Fruit fly (Drosophila melanogaster) whole organism, embryonic: ENCODE data around the gene CG11267.

Experiments used
- Aef1 ChIP-seq: fragments of 200-800 bp; sonication (Bioruptor generic); IDR thresholded peaks from 3 replicates; pipeline ENCODE4 v1.3.6; 2022; ENCODE audit warnings: missing biosample characterization, missing genetic modification characterization
- Atf6 ChIP-seq: fragments of 200-800 bp; sonication (Bioruptor generic); IDR thresholded peaks from 2 replicates; pipeline ENCODE4 v1.3.6; 2022; ENCODE audit warnings: missing biosample characterization, missing genetic modification characterization
- Awh ChIP-seq: fragments of 200-800 bp; sonication (Bioruptor generic); IDR thresholded peaks from 2 replicates; pipeline ENCODE4, ENCODE4 v1.3.6; 2022; ENCODE audit warnings: missing biosample characterization, missing genetic modification characterization
- B-H2 ChIP-seq: fragments of 200-800 bp; sonication (Bioruptor generic); optimal IDR thresholded peaks from 2 replicates; lab custom pipeline; 2018; ENCODE audit warnings: missing biosample characterization, mild to moderate bottlenecking, missing genetic modification characterization
- Bgb ChIP-seq: fragments of 200-800 bp; sonication (Bioruptor generic); IDR thresholded peaks from 2 replicates; pipeline ENCODE4 v1.3.6; 2022; ENCODE audit warnings: missing biosample characterization, missing genetic modification characterization; ENCODE audit not compliant: partially characterized antibody
- CG11247 ChIP-seq: fragments of 200-800 bp; sonication (Bioruptor generic); IDR thresholded peaks from 2 replicates; pipeline ENCODE4 v1.3.6; 2022; ENCODE audit warnings: missing biosample characterization, missing genetic modification characterization
- CG11723 ChIP-seq: fragments of 200-800 bp; sonication (Bioruptor generic); optimal IDR thresholded peaks from 2 replicates; lab custom pipeline; 2017; ENCODE audit warnings: missing biosample characterization, mild to moderate bottlenecking, missing genetic modification characterization
- CG12155 ChIP-seq: fragments of 200-800 bp; sonication (Bioruptor generic); optimal IDR thresholded peaks from 3 replicates; lab custom pipeline; 2016; ENCODE audit warnings: missing biosample characterization, missing genetic modification characterization
- CG13287 ChIP-seq: fragments of 200-800 bp; sonication (Bioruptor generic); IDR thresholded peaks from 2 replicates; pipeline ENCODE4 v1.3.6; 2022; ENCODE audit warnings: missing biosample characterization, missing genetic modification characterization; ENCODE audit not compliant: partially characterized antibody
- CG16813 ChIP-seq: fragments of 200-800 bp; sonication (Bioruptor generic); IDR thresholded peaks from 3 replicates; pipeline ENCODE4 v1.3.6; 2022; ENCODE audit warnings: missing biosample characterization, missing genetic modification characterization; ENCODE audit not compliant: partially characterized antibody
- CG17385 ChIP-seq: fragments of 200-800 bp; sonication (Bioruptor generic); optimal IDR thresholded peaks from 3 replicates; lab custom pipeline; 2018; ENCODE audit warnings: missing biosample characterization, mild to moderate bottlenecking, missing genetic modification characterization
- CG2129 ChIP-seq: fragments of 200-800 bp; sonication (Bioruptor generic); IDR thresholded peaks from 2 replicates; pipeline ENCODE4 v1.3.6; 2022; ENCODE audit warnings: missing biosample characterization, missing genetic modification characterization; ENCODE audit not compliant: partially characterized antibody
- CG2889 ChIP-seq: fragments of 200-800 bp; sonication (Bioruptor generic); IDR thresholded peaks from 3 replicates; pipeline ENCODE4 v1.3.6; 2022; ENCODE audit warnings: missing biosample characterization, missing genetic modification characterization
- CG31388 ChIP-seq: fragments of 200-800 bp; sonication (Bioruptor generic); optimal IDR thresholded peaks from 2 replicates; lab custom pipeline; 2016; ENCODE audit warnings: missing biosample characterization, missing genetic modification characterization
- CG31441 ChIP-seq: fragments of 200-800 bp; sonication (Bioruptor generic); IDR thresholded peaks from 2 replicates; pipeline ENCODE4 v1.3.6; 2022; ENCODE audit warnings: missing biosample characterization, missing genetic modification characterization
- CG42726 ChIP-seq: fragments of 200-800 bp; sonication (Bioruptor generic); IDR thresholded peaks from 2 replicates; pipeline ENCODE4 v1.3.6; 2022; ENCODE audit warnings: missing biosample characterization, missing genetic modification characterization; ENCODE audit not compliant: partially characterized antibody
- CG6765 ChIP-seq: fragments of 200-800 bp; sonication (Bioruptor generic); optimal IDR thresholded peaks from 3 replicates; lab custom pipeline; 2017; ENCODE audit warnings: missing biosample characterization, mild to moderate bottlenecking, missing genetic modification characterization
- CG6791 ChIP-seq: fragments of 200-800 bp; sonication (Bioruptor generic); IDR thresholded peaks from 3 replicates; pipeline ENCODE4 v1.3.6; 2022; ENCODE audit warnings: missing biosample characterization, missing genetic modification characterization; ENCODE audit not compliant: partially characterized antibody
- CG7357 ChIP-seq: fragments of 200-800 bp; sonication (Bioruptor generic); IDR thresholded peaks from 3 replicates; pipeline ENCODE4 v1.3.6; 2022; ENCODE audit warnings: missing biosample characterization, missing genetic modification characterization
- CG8388 ChIP-seq: fragments of 200-800 bp; sonication (Bioruptor generic); optimal IDR thresholded peaks from 2 replicates; lab custom pipeline; 2019; ENCODE audit warnings: missing biosample characterization, mild to moderate bottlenecking, missing genetic modification characterization, moderate library complexity
- Camta ChIP-seq: fragments of 200-800 bp; sonication (Bioruptor generic); optimal IDR thresholded peaks from 2 replicates; lab custom pipeline; 2016; ENCODE audit warnings: missing biosample characterization, missing genetic modification characterization
- Dref ChIP-seq: fragments of 200-800 bp; sonication (Bioruptor generic); IDR thresholded peaks from 2 replicates; pipeline ENCODE4 v1.3.6; 2022; ENCODE audit warnings: missing biosample characterization, missing genetic modification characterization
- H2.0 ChIP-seq: fragments of 200-800 bp; sonication (Bioruptor generic); IDR thresholded peaks from 2 replicates; pipeline ENCODE4 v1.3.6; 2022; ENCODE audit warnings: missing biosample characterization, missing genetic modification characterization
- Nf-YA ChIP-seq: fragments of 200-800 bp; sonication (Bioruptor generic); IDR thresholded peaks from 2 replicates; pipeline ENCODE4 v1.3.6; 2022; ENCODE audit warnings: missing biosample characterization, missing genetic modification characterization
- NfI ChIP-seq: fragments of 200-800 bp; sonication (Bioruptor generic); optimal IDR thresholded peaks from 3 replicates; lab custom pipeline; 2018; ENCODE audit warnings: missing biosample characterization, mild to moderate bottlenecking, missing genetic modification characterization, moderate library complexity
- Optix ChIP-seq: fragments of 200-800 bp; sonication (Bioruptor generic); IDR thresholded peaks from 3 replicates; pipeline ENCODE4 v1.3.6; 2022; ENCODE audit warnings: missing biosample characterization, missing genetic modification characterization
- Ptx1 ChIP-seq: fragments of 200-800 bp; sonication (Bioruptor generic); IDR thresholded peaks from 2 replicates; pipeline ENCODE4 v1.3.6; 2022; ENCODE audit warnings: missing biosample characterization, missing genetic modification characterization
- Rfx ChIP-seq: fragments of 200-800 bp; sonication (Bioruptor generic); IDR thresholded peaks from 2 replicates; pipeline ENCODE4 v1.3.6; 2022; ENCODE audit warnings: missing biosample characterization, missing genetic modification characterization
- Scr ChIP-seq: fragments of 200-800 bp; sonication (Bioruptor generic); IDR thresholded peaks from 2 replicates; pipeline ENCODE4 v1.3.6; 2022; ENCODE audit warnings: missing biosample characterization, missing genetic modification characterization; ENCODE audit not compliant: partially characterized antibody
- Taf1 ChIP-seq: fragments of 200-800 bp; sonication (Bioruptor generic); IDR thresholded peaks from 2 replicates; pipeline ENCODE4 v1.3.6; 2022; ENCODE audit warnings: missing biosample characterization, missing genetic modification characterization
- Xbp1 ChIP-seq: fragments of 200-800 bp; sonication (Bioruptor generic); optimal IDR thresholded peaks from 3 replicates; lab custom pipeline; 2016; ENCODE audit warnings: missing biosample characterization, mild to moderate bottlenecking, missing genetic modification characterization
- Xrp1 ChIP-seq: fragments of 200-800 bp; sonication (Bioruptor generic); IDR thresholded peaks from 2 replicates; pipeline ENCODE4 v1.3.6; 2022; ENCODE audit warnings: missing biosample characterization, missing genetic modification characterization
- al ChIP-seq: fragments of 200-800 bp; sonication (Bioruptor generic); IDR thresholded peaks from 2 replicates; pipeline ENCODE4 v1.3.6; 2022; ENCODE audit warnings: missing biosample characterization, missing genetic modification characterization
- amos ChIP-seq: fragments of 200-800 bp; sonication (Bioruptor generic); IDR thresholded peaks from 2 replicates; pipeline ENCODE4 v1.3.6; 2022; ENCODE audit warnings: missing biosample characterization, missing genetic modification characterization; ENCODE audit not compliant: partially characterized antibody
- bab2 ChIP-seq: fragments of 200-800 bp; sonication (Bioruptor generic); optimal IDR thresholded peaks from 2 replicates; lab custom pipeline; 2016; ENCODE audit warnings: missing biosample characterization, missing genetic modification characterization
- bbx ChIP-seq: fragments of 200-800 bp; sonication (Bioruptor generic); IDR thresholded peaks from 2 replicates; pipeline ENCODE4 v1.3.6; 2022; ENCODE audit warnings: missing biosample characterization, missing genetic modification characterization; ENCODE audit not compliant: partially characterized antibody
- cato ChIP-seq: fragments of 200-800 bp; sonication (Bioruptor generic); optimal IDR thresholded peaks from 2 replicates; lab custom pipeline; 2016; ENCODE audit warnings: missing biosample characterization, missing genetic modification characterization, borderline replicate concordance
- ci ChIP-seq: fragments of 200-800 bp; sonication (Bioruptor generic); IDR thresholded peaks from 3 replicates; pipeline ENCODE4 v1.3.6; 2022; ENCODE audit warnings: missing biosample characterization, missing genetic modification characterization
- hkb ChIP-seq, 2 experiments: fragments of 200-800 bp in 1 of 2; fragments of >200 bp in 1 of 2; sonication (Bioruptor generic) in 1 of 2; IDR thresholded peaks in 1 of 2; optimal IDR thresholded peaks in 1 of 2; 2 replicates each; pipeline versions ENCODE4 v1.3.6 to Lab custom; 2017 to 2022; ENCODE audit warnings: missing biosample characterization in 1 of 2, missing genetic modification characterization in 1 of 2
- ind ChIP-seq: fragments of 200-800 bp; sonication (Bioruptor generic); optimal IDR thresholded peaks from 3 replicates; lab custom pipeline; 2016; ENCODE audit warnings: missing biosample characterization, missing genetic modification characterization
- kni ChIP-seq: fragments of 200-800 bp; sonication (Bioruptor generic); optimal IDR thresholded peaks from 3 replicates; lab custom pipeline; 2017; ENCODE audit warnings: mild to moderate bottlenecking, missing biosample characterization, missing genetic modification reagents, missing genetic modification characterization
- knrl ChIP-seq: fragments of 200-800 bp; sonication (Bioruptor generic); IDR thresholded peaks from 3 replicates; pipeline ENCODE4 v1.3.6; 2022; ENCODE audit warnings: missing biosample characterization, missing genetic modification characterization; ENCODE audit not compliant: partially characterized antibody
- luna ChIP-seq: fragments of 200-800 bp; sonication (Bioruptor generic); optimal IDR thresholded peaks from 2 replicates; lab custom pipeline; 2016; ENCODE audit warnings: missing biosample characterization, missing genetic modification characterization
- otp ChIP-seq: fragments of 200-800 bp; sonication (Bioruptor generic); IDR thresholded peaks from 3 replicates; pipeline ENCODE4, ENCODE4 v1.3.6; 2022; ENCODE audit warnings: missing biosample characterization, missing genetic modification characterization
- pzg ChIP-seq: fragments of 200-800 bp; sonication (Bioruptor generic); optimal IDR thresholded peaks from 3 replicates; lab custom pipeline; 2018; ENCODE audit warnings: missing biosample characterization, mild to moderate bottlenecking, missing genetic modification characterization, moderate library complexity
- slbo ChIP-seq: fragments of 200-800 bp; sonication (Bioruptor generic); IDR thresholded peaks from 2 replicates; pipeline ENCODE4 v1.3.6; 2022; ENCODE audit warnings: missing biosample characterization, missing genetic modification characterization
- toy ChIP-seq: fragments of 200-800 bp; sonication (Bioruptor generic); IDR thresholded peaks from 2 replicates; pipeline ENCODE4 v1.3.6; 2022; ENCODE audit warnings: missing biosample characterization, missing genetic modification characterization
- vvl ChIP-seq: fragments of 200-800 bp; sonication (Bioruptor generic); IDR thresholded peaks from 2 replicates; pipeline ENCODE4 v1.3.6; 2022; ENCODE audit warnings: missing biosample characterization, missing genetic modification characterization

CG11267 gene

dm6 chr3L:13015195-13015822 is 541 bp upstream of the CG11267 start, which contains the start of gene MICAL-like (continued):
- peak; percentile 78 for TF ChIP-seq CG7357 (GFP tag; lab: Robert Waterston, UW)
- TF ChIP-seq CG2889 (GFP tag; lab: Robert Waterston, UW), result no peak
- peak; percentile 33 for TF ChIP-seq ind (GFP tag; lab: Kevin White, UChicago)
- TF ChIP-seq CG2129, result peak; percentile 67
- TF ChIP-seq CG16813 (GFP tag; lab: Robert Waterston, UW), result peak; percentile 73
- peak; percentile 55 for TF ChIP-seq Rfx (GFP tag; lab: Robert Waterston, UW)
- peak; percentile 89 for TF ChIP-seq CG13287 (GFP tag; lab: Robert Waterston, UW)
- TF ChIP-seq kni (GFP tag; lab: Kevin White, UChicago), result no peak
- TF ChIP-seq Atf6 (GFP tag; lab: Robert Waterston, UW), result 0 out of 2 replicates have a peak, but pooled peaks have one; percentile 14
- no peak for TF ChIP-seq cato
- TF ChIP-seq CG6765 (GFP tag; lab: Kevin White, UChicago), result no peak
- TF ChIP-seq toy (GFP tag; lab: Robert Waterston, UW), result no peak
- TF ChIP-seq Taf1, result no peak
- TF ChIP-seq Scr, result peak; percentile 90
- TF ChIP-seq CG8388 (GFP tag; lab: Kevin White, UChicago), result no peak
- TF ChIP-seq Xrp1, result peak; percentile 6; the same call in 1 of the 2 replicates
- TF ChIP-seq Camta, result peak; percentile 10
- TF ChIP-seq slbo (GFP tag; lab: Robert Waterston, UW), result peak; percentile 62
- TF ChIP-seq CG31388, result no peak
- TF ChIP-seq Nf-YA, result no peak
- no peak for TF ChIP-seq hkb (optimal IDR thresholded peaks at IDR 0.05; lab: Kevin White, UChicago)
- TF ChIP-seq hkb (GFP tag; IDR thresholded peaks at IDR 0.05; lab: Robert Waterston, UW), result peak; percentile 36; the same call in 1 of the 2 replicates
- no peak for TF ChIP-seq B-H2 (GFP tag; lab: Kevin White, UChicago)
- peak; percentile 73 for TF ChIP-seq amos
- TF ChIP-seq CG42726, result 0 out of 2 replicates have a peak, but pooled peaks have one; percentile 46
- peak; percentile 5 for TF ChIP-seq bab2 (GFP tag; lab: Kevin White, UChicago)
- TF ChIP-seq Aef1 (GFP tag; lab: Robert Waterston, UW), result peak; percentile 36; the same call in 2 of the 3 replicates
- peak; percentile 6; the same call in 1 of the 2 replicates for TF ChIP-seq vvl
- TF ChIP-seq ci (GFP tag; lab: Robert Waterston, UW), result peak; percentile 56; the same call in 1 of the 3 replicates
- TF ChIP-seq CG11247 (GFP tag; lab: Robert Waterston, UW), result 0 out of 2 replicates have a peak, but pooled peaks have one; percentile 14
- no peak for TF ChIP-seq CG12155 (GFP tag; lab: Kevin White, UChicago)
- TF ChIP-seq NfI, result peak; percentile 39
- peak; percentile 13; the same call in 1 of the 2 replicates for TF ChIP-seq H2.0 (GFP tag; lab: Robert Waterston, UW)
- peak; percentile 82 for TF ChIP-seq Bgb (GFP tag; lab: Robert Waterston, UW)
- TF ChIP-seq Xbp1 (GFP tag; lab: Kevin White, UChicago), result peak; percentile 21
- 0 out of 3 replicates have a peak, but pooled peaks have one; percentile 33 for TF ChIP-seq Optix (GFP tag; lab: Robert Waterston, UW)
- TF ChIP-seq pzg (GFP tag; lab: Kevin White, UChicago), result peak; percentile 39
- peak; percentile 11; the same call in 1 of the 3 replicates for TF ChIP-seq otp (GFP tag; lab: Robert Waterston, UW)
- TF ChIP-seq Dref, result peak; percentile 66
- TF ChIP-seq CG31441 (GFP tag; lab: Robert Waterston, UW), result no peak
- TF ChIP-seq al (GFP tag; lab: Robert Waterston, UW), result peak; percentile 40; the same call in 1 of the 2 replicates
- peak; percentile 72 for TF ChIP-seq bbx
- no peak for TF ChIP-seq luna (GFP tag; lab: Kevin White, UChicago)
- peak; percentile 37 for TF ChIP-seq Ptx1
- no peak for TF ChIP-seq Awh
- TF ChIP-seq CG11723, result no peak
- peak; percentile 77 for TF ChIP-seq CG6791 (GFP tag; lab: Robert Waterston, UW)
- peak; percentile 88 for TF ChIP-seq knrl (GFP tag; lab: Robert Waterston, UW)
- no peak for TF ChIP-seq CG17385 (GFP tag; lab: Kevin White, UChicago)
